Worm (Caenorhabditis elegans): ENCODE data around the gene F52H2.3.

F52H2.3 gene

DNA sequence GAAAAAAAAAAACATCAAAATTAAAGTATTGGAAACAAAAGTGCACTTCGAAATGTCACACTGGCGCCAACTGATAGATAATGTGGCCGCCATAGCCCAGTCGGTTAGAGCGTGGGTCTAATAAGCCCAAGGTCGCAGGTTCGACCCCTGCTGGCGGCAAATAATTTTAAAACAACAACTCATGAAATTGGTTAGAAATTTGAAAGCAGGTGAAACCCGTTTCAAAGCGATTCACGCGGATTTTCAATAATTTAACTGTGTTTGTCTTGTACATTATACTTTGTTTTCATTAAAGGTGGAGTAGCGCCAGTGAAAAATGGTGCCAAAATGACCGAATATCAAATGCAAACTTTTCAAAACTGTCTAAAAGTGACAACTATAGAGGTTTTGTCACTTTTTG, 9.6 kb downstream of the F52H2.3 start (continued):
- TF ChIP-seq lsy-27 (tag; optimal IDR thresholded peaks at IDR 0.05; ENCODE audit: borderline replicate concordance, insufficient read depth) (no peak), xnd-1 (tag; optimal IDR thresholded peaks at IDR 0.05) (no peak), zim-3 (tag; optimal IDR thresholded peaks at IDR 0.05) (peak; percentile 68), F39B2.1 (GFP tag; IDR thresholded peaks at IDR 0.05) (no peak), him-1 (tag; optimal IDR thresholded peaks at IDR 0.05) (peak; percentile 57), chd-7 (tag; optimal IDR thresholded peaks at IDR 0.05) (peak; percentile 63), nfyb-1 (GFP tag; IDR thresholded peaks at IDR 0.05) (peak; percentile 87), F52B5.7 (tag; optimal IDR thresholded peaks at IDR 0.05) (no peak), dpff-1 (tag; optimal IDR thresholded peaks at IDR 0.05) (no peak), ceh-58 (GFP tag; IDR thresholded peaks at IDR 0.05) (no peak), snpc-3.4 (tag; optimal IDR thresholded peaks at IDR 0.05) (no peak), sptf-2 (GFP tag; optimal IDR thresholded peaks at IDR 0.05) (no peak), ztf-18 (tag; optimal IDR thresholded peaks at IDR 0.05) (peak; percentile 65), aptf-2 (GFP tag; conservative IDR thresholded peaks at IDR 0.05) (no peak), mes-4 (tag; optimal IDR thresholded peaks at IDR 0.05) (peak; percentile 42), let-607 (tag; optimal IDR thresholded peaks at IDR 0.05) (peak; percentile 51 to 61), egl-44 (GFP tag; IDR thresholded peaks at IDR 0.05) (0 out of 2 replicates have a peak, but pooled peaks have one; percentile 32), ztf-3 (GFP tag; optimal IDR thresholded peaks at IDR 0.05) (no peak), lin-54 (GFP tag; optimal IDR thresholded peaks at IDR 0.05) (peak; percentile 44), madf-3 (GFP tag; IDR thresholded peaks at IDR 0.05) (no peak), F33H1.4 (GFP tag; IDR thresholded peaks at IDR 0.05) (no peak), somi-1 (GFP tag; optimal IDR thresholded peaks at IDR 0.05) (no peak), athp-1 (tag; optimal IDR thresholded peaks at IDR 0.05) (peak; percentile 40), nfya-2 (GFP tag; IDR thresholded peaks at IDR 0.05) (0 out of 2 replicates have a peak, but pooled peaks have one; percentile 67), aptf-3 (GFP tag; IDR thresholded peaks at IDR 0.05) (peak; percentile 71; the same call in 1 of the 2 replicates), F49E8.2 (tag; optimal IDR thresholded peaks at IDR 0.05; ENCODE audit: insufficient read depth) (no peak), hsf-1 (GFP tag; IDR thresholded peaks at IDR 0.05) (no peak), C06A6.2 (GFP tag; conservative IDR thresholded peaks at IDR 0.05) (no peak), nhr-80 (tag; optimal IDR thresholded peaks at IDR 0.05) (peak; percentile 40), lin-40 (tag; optimal IDR thresholded peaks at IDR 0.05) (peak; percentile 53)

DNA sequence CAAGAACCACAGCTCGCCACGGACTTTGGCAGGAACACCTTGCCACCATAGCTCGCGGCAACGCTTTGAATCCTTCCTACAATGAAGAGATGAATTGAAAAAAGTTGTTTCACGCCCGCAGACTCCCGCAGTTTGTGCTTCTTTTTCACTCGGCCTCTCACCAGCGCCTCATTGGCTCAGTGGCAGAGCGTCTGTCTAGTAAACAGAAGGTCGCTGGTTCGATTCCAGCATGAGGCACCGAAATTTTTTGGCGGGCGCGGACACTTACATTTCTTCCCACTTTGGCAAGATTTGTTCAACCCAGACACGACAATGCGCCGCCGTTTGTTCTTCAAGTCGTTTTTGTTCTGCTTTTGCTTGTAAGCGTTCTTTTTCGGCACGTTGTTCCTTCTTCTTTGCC, 13.0 kb downstream of the F52H2.3 start:
- TF ChIP-seq attf-6 (GFP tag; IDR thresholded peaks at IDR 0.05): 0 out of 2 replicates have a peak, but pooled peaks have one; percentile 26
- no peak for TF ChIP-seq ccch-3 (GFP tag; optimal IDR thresholded peaks at IDR 0.05)
- TF ChIP-seq ceh-91 (GFP tag; IDR thresholded peaks at IDR 0.05): no peak
- no peak for TF ChIP-seq lir-1 (GFP tag; conservative IDR thresholded peaks at IDR 0.05)
- no peak for TF ChIP-seq ZK185.1 (tag; optimal IDR thresholded peaks at IDR 0.05; ENCODE audit: poor library complexity, severe bottlenecking)
- TF ChIP-seq C06A6.2 (GFP tag; conservative IDR thresholded peaks at IDR 0.05): no peak
- peak; percentile 81 for TF ChIP-seq nfyb-1 (GFP tag; IDR thresholded peaks at IDR 0.05)
- TF ChIP-seq K12H6.12 (tag; optimal IDR thresholded peaks at IDR 0.05): no peak
- TF ChIP-seq K11D2.4 (GFP tag; IDR thresholded peaks at IDR 0.05): no peak
- no peak for TF ChIP-seq tlf-1 (GFP tag; optimal IDR thresholded peaks at IDR 0.05)
- TF ChIP-seq nhr-120 (GFP tag; IDR thresholded peaks at IDR 0.05): 0 out of 2 replicates have a peak, but pooled peaks have one; percentile 16
- no peak for TF ChIP-seq atf-7 (tag; optimal IDR thresholded peaks at IDR 0.05)
- no peak for TF ChIP-seq unc-130 (GFP tag; optimal IDR thresholded peaks at IDR 0.05)
- peak in 1 of 3 experiments; percentile 45 for TF ChIP-seq lin-35 (GFP tag; optimal IDR thresholded peaks at IDR 0.05)
- TF ChIP-seq somi-1 (GFP tag; optimal IDR thresholded peaks at IDR 0.05): no peak
- TF ChIP-seq madf-8 (GFP tag; conservative IDR thresholded peaks at IDR 0.05): no peak
- 0 out of 2 replicates have a peak, but pooled peaks have one; percentile 30 for TF ChIP-seq hsf-1 (GFP tag; IDR thresholded peaks at IDR 0.05)
- TF ChIP-seq Y53G8AR.9 (GFP tag; conservative IDR thresholded peaks at IDR 0.05): no peak
- TF ChIP-seq aptf-2 (GFP tag; conservative IDR thresholded peaks at IDR 0.05): no peak
- TF ChIP-seq F57A8.1 (GFP tag; optimal IDR thresholded peaks at IDR 0.05): no peak
- TF ChIP-seq madf-10 (tag; optimal IDR thresholded peaks at IDR 0.05): peak; percentile 53
- no peak for TF ChIP-seq T07F8.4 (tag; optimal IDR thresholded peaks at IDR 0.05)
- no peak for TF ChIP-seq xnd-1 (tag; optimal IDR thresholded peaks at IDR 0.05)
- no peak for TF ChIP-seq dpl-1 (GFP tag; optimal IDR thresholded peaks at IDR 0.05)
- peak; percentile 33 for TF ChIP-seq lin-40 (tag; optimal IDR thresholded peaks at IDR 0.05)
